Fruit fly (Drosophila melanogaster) whole organism, embryonic: Measurements from ENCODE around the gene velo.
A peak's percentile ranks its signal among the peaks of the same experiment; 100 is the strongest.

ENCODE experiments used
- CG10267 ChIP-seq: fragments of 200-800 bp; sonication (Bioruptor generic); optimal IDR thresholded peaks from 2 replicates; lab custom pipeline; 2018; ENCODE audit warnings: missing biosample characterization, mild to moderate bottlenecking, missing genetic modification characterization, moderate library complexity
- CG10321 ChIP-seq: fragments of 200-800 bp; sonication (Bioruptor generic); IDR thresholded peaks from 2 replicates; pipeline ENCODE4 v1.3.6; 2022; ENCODE audit warnings: missing biosample characterization, missing genetic modification characterization
- CG10431 ChIP-seq: fragments of 200-800 bp; sonication (Bioruptor generic); optimal IDR thresholded peaks from 3 replicates; lab custom pipeline; 2018; ENCODE audit warnings: missing biosample characterization, mild to moderate bottlenecking, missing genetic modification characterization
- CG10979 ChIP-seq: fragments of 200-800 bp; sonication (Bioruptor generic); optimal IDR thresholded peaks from 2 replicates; lab custom pipeline; 2018; ENCODE audit warnings: missing biosample characterization, mild to moderate bottlenecking, missing genetic modification characterization, moderate library complexity
- CG14710 ChIP-seq: fragments of 200-800 bp; sonication (Bioruptor generic); optimal IDR thresholded peaks from 3 replicates; lab custom pipeline; 2019; ENCODE audit warnings: missing biosample characterization, mild to moderate bottlenecking, missing genetic modification characterization, moderate library complexity
- CG15514 ChIP-seq: fragments of 200-800 bp; sonication (Bioruptor generic); optimal IDR thresholded peaks from 3 replicates; lab custom pipeline; 2017; ENCODE audit warnings: missing biosample characterization, missing genetic modification characterization, mild to moderate bottlenecking, moderate library complexity, missing genetic modification reagents
- CG16813 ChIP-seq: fragments of 200-800 bp; sonication (Bioruptor generic); IDR thresholded peaks from 3 replicates; pipeline ENCODE4 v1.3.6; 2022; ENCODE audit warnings: missing biosample characterization, missing genetic modification characterization; ENCODE audit not compliant: partially characterized antibody
- CG16863 ChIP-seq: fragments of 200-800 bp; sonication (Bioruptor generic); optimal IDR thresholded peaks from 3 replicates; lab custom pipeline; 2016; ENCODE audit warnings: missing biosample characterization, missing genetic modification characterization
- CG17829 ChIP-seq: fragments of 200-800 bp; optimal IDR thresholded peaks from 2 replicates; lab custom pipeline; 2019; ENCODE audit warnings: missing biosample characterization, mild to moderate bottlenecking, missing genetic modification characterization, moderate library complexity
- CG2116 ChIP-seq: fragments of 200-800 bp; sonication (Bioruptor generic); optimal IDR thresholded peaks from 3 replicates; lab custom pipeline; 2018; ENCODE audit warnings: missing biosample characterization, mild to moderate bottlenecking, missing genetic modification characterization
- CG2875 ChIP-seq: fragments of 200-800 bp; sonication (Bioruptor generic); optimal IDR thresholded peaks from 2 replicates; lab custom pipeline; 2017; ENCODE audit warnings: missing biosample characterization, mild to moderate bottlenecking, missing genetic modification characterization, missing genetic modification reagents
- CG33557 ChIP-seq: fragments of 200-800 bp; sonication (Bioruptor generic); optimal IDR thresholded peaks from 2 replicates; lab custom pipeline; 2019; ENCODE audit warnings: missing biosample characterization, mild to moderate bottlenecking, missing genetic modification characterization, moderate library complexity
- CG4617 ChIP-seq: fragments of 200-800 bp; sonication (Bioruptor generic); optimal IDR thresholded peaks from 3 replicates; lab custom pipeline; 2016; ENCODE audit warnings: missing biosample characterization, missing genetic modification characterization, borderline replicate concordance
- CG7963 ChIP-seq: fragments of 200-800 bp; sonication (Bioruptor generic); IDR thresholded peaks from 3 replicates; pipeline ENCODE4 v1.3.6; 2022; ENCODE audit warnings: missing biosample characterization, missing genetic modification characterization; ENCODE audit not compliant: partially characterized antibody
- CG8359 ChIP-seq: fragments of 200-800 bp; sonication (Bioruptor generic); optimal IDR thresholded peaks from 2 replicates; lab custom pipeline; 2017; ENCODE audit warnings: missing biosample characterization, mild to moderate bottlenecking, missing genetic modification characterization, borderline replicate concordance
- CG9797 ChIP-seq: fragments of 200-800 bp; sonication (Bioruptor generic); optimal IDR thresholded peaks from 3 replicates; lab custom pipeline; 2018; ENCODE audit warnings: missing biosample characterization, mild to moderate bottlenecking, missing genetic modification characterization
- CG9817 ChIP-seq: fragments of 200-800 bp; sonication (Bioruptor generic); optimal IDR thresholded peaks from 2 replicates; lab custom pipeline; 2018; ENCODE audit warnings: missing biosample characterization, mild to moderate bottlenecking, missing genetic modification characterization, moderate library complexity
- CTCF ChIP-seq: fragments of 200-800 bp; sonication (Bioruptor generic); optimal IDR thresholded peaks from 2 replicates; lab custom pipeline; 2017; ENCODE audit warnings: missing biosample characterization, mild to moderate bottlenecking, missing genetic modification characterization, moderate library complexity
- Dll ChIP-seq: fragments of 200-800 bp; sonication (Bioruptor generic); IDR thresholded peaks from 4 replicates; pipeline ENCODE4 v1.3.6; 2022; ENCODE audit warnings: missing biosample characterization, missing genetic modification characterization; ENCODE audit not compliant: partially characterized antibody
- Dp ChIP-seq: fragments of 200-800 bp; sonication (Bioruptor generic); optimal IDR thresholded peaks from 2 replicates; lab custom pipeline; 2018; ENCODE audit warnings: missing biosample characterization, mild to moderate bottlenecking, missing genetic modification characterization, moderate library complexity
- E2f1 ChIP-seq: fragments of 200-800 bp; sonication (Bioruptor generic); IDR thresholded peaks from 2 replicates; pipeline ENCODE4 v1.3.6; 2022; ENCODE audit warnings: missing biosample characterization, missing genetic modification characterization
- E2f2 ChIP-seq: fragments of 200-800 bp; sonication (Bioruptor generic); IDR thresholded peaks from 2 replicates; pipeline ENCODE4 v1.3.6; 2022; ENCODE audit warnings: missing biosample characterization, missing genetic modification characterization
- Hsf ChIP-seq: fragments of 200-800 bp; sonication (Bioruptor generic); optimal IDR thresholded peaks from 3 replicates; lab custom pipeline; 2016; ENCODE audit warnings: missing biosample characterization, missing genetic modification characterization
- MBD-R2 ChIP-seq: fragments of 200-800 bp; sonication (Bioruptor generic); IDR thresholded peaks from 2 replicates; pipeline ENCODE4 v1.3.6; 2022; ENCODE audit warnings: missing biosample characterization, missing genetic modification characterization
- Mrtf ChIP-seq: fragments of 200-800 bp; sonication (Bioruptor generic); IDR thresholded peaks from 3 replicates; pipeline ENCODE4 v1.3.6; 2022; ENCODE audit warnings: missing biosample characterization, missing genetic modification characterization
- NC2α ChIP-seq: fragments of 200-800 bp; sonication (Bioruptor generic); optimal IDR thresholded peaks from 2 replicates; lab custom pipeline; 2016; ENCODE audit warnings: missing biosample characterization, missing genetic modification characterization
- Pdp1 ChIP-seq, 2 experiments: fragments of 200-800 bp; sonication (Bioruptor generic); optimal IDR thresholded peaks; 3 replicates each; lab custom pipeline; 2016; ENCODE audit warnings: missing biosample characterization in 2 of 2, missing genetic modification characterization in 2 of 2, mild to moderate bottlenecking in 1 of 2, moderate library complexity in 1 of 2
- YL-1 ChIP-seq: fragments of 200-800 bp; sonication (Bioruptor generic); optimal IDR thresholded peaks from 3 replicates; lab custom pipeline; 2017; ENCODE audit warnings: missing biosample characterization, mild to moderate bottlenecking, missing genetic modification characterization
- amos ChIP-seq: fragments of 200-800 bp; sonication (Bioruptor generic); IDR thresholded peaks from 2 replicates; pipeline ENCODE4 v1.3.6; 2022; ENCODE audit warnings: missing biosample characterization, missing genetic modification characterization; ENCODE audit not compliant: partially characterized antibody
- cas ChIP-seq: fragments of 200-800 bp; sonication (Bioruptor generic); IDR thresholded peaks from 2 replicates; pipeline ENCODE4 v1.3.6; 2022; ENCODE audit warnings: missing biosample characterization, missing genetic modification characterization
- disco-r ChIP-seq: fragments of 200-800 bp; sonication (Bioruptor generic); optimal IDR thresholded peaks from 2 replicates; lab custom pipeline; 2016; ENCODE audit warnings: missing biosample characterization, missing genetic modification characterization
- en ChIP-seq: fragments of 200-800 bp; sonication (Bioruptor generic); optimal IDR thresholded peaks from 2 replicates; lab custom pipeline; 2016; ENCODE audit warnings: missing biosample characterization, missing genetic modification characterization
- fru ChIP-seq: fragments of >200 bp; optimal IDR thresholded peaks from 2 replicates; lab custom pipeline; 2017
- gfzf ChIP-seq: fragments of 200-800 bp; sonication (Bioruptor generic); optimal IDR thresholded peaks from 2 replicates; lab custom pipeline; 2016; ENCODE audit warnings: missing biosample characterization, mild to moderate bottlenecking, missing genetic modification characterization, moderate library complexity
- gsb-n ChIP-seq: fragments of 200-800 bp; sonication (Bioruptor generic); optimal IDR thresholded peaks from 3 replicates; lab custom pipeline; 2018; ENCODE audit warnings: missing biosample characterization, mild to moderate bottlenecking, missing genetic modification characterization
- hb ChIP-seq: fragments of 200-800 bp; sonication (Bioruptor generic); IDR thresholded peaks from 3 replicates; pipeline ENCODE4 v1.3.6; 2022; ENCODE audit warnings: missing biosample characterization, missing genetic modification characterization; ENCODE audit not compliant: partially characterized antibody
- kay ChIP-seq: fragments of 200-800 bp; sonication (Bioruptor generic); optimal IDR thresholded peaks from 2 replicates; lab custom pipeline; 2016; ENCODE audit warnings: missing biosample characterization, missing genetic modification characterization
- klu ChIP-seq: fragments of 200-800 bp; sonication (Bioruptor generic); IDR thresholded peaks from 2 replicates; pipeline ENCODE4 v1.3.6; 2022; ENCODE audit warnings: missing biosample characterization, missing genetic modification characterization
- maf-S ChIP-seq: fragments of 200-800 bp; sonication (Bioruptor generic); optimal IDR thresholded peaks from 2 replicates; lab custom pipeline; 2016; ENCODE audit warnings: missing biosample characterization, missing genetic modification characterization
- nom ChIP-seq: fragments of 200-800 bp; sonication (Bioruptor generic); optimal IDR thresholded peaks from 2 replicates; lab custom pipeline; 2017; ENCODE audit warnings: missing biosample characterization, missing genetic modification characterization, mild to moderate bottlenecking, moderate library complexity, missing genetic modification reagents
- oc ChIP-seq: fragments of 200-800 bp; sonication (Bioruptor generic); optimal IDR thresholded peaks from 2 replicates; lab custom pipeline; 2018; ENCODE audit warnings: missing biosample characterization, mild to moderate bottlenecking, missing genetic modification characterization, moderate library complexity
- scrt ChIP-seq: fragments of 200-800 bp; sonication (Bioruptor generic); optimal IDR thresholded peaks from 2 replicates; lab custom pipeline; 2018; ENCODE audit warnings: missing biosample characterization, mild to moderate bottlenecking, missing genetic modification characterization, moderate library complexity
- sd ChIP-seq: fragments of 200-800 bp; sonication (Bioruptor generic); optimal IDR thresholded peaks from 3 replicates; lab custom pipeline; 2018; ENCODE audit warnings: missing biosample characterization, mild to moderate bottlenecking, missing genetic modification characterization, moderate library complexity
- sens ChIP-seq: fragments of 200-800 bp; sonication (Bioruptor generic); peaks from one replicate; lab custom pipeline; 2016; ENCODE audit warnings: missing biosample characterization, missing genetic modification characterization
- slou ChIP-seq: fragments of 200-800 bp; sonication (Bioruptor generic); optimal IDR thresholded peaks from 3 replicates; lab custom pipeline; 2016; ENCODE audit warnings: missing biosample characterization, missing genetic modification characterization
- sr ChIP-seq: fragments of 200-800 bp; sonication (Bioruptor generic); IDR thresholded peaks from 3 replicates; pipeline ENCODE4 v1.3.6; 2022; ENCODE audit warnings: missing biosample characterization, missing genetic modification characterization
- ssp ChIP-seq: fragments of 200-800 bp; sonication (Bioruptor generic); IDR thresholded peaks from 2 replicates; pipeline ENCODE4 v1.3.6; 2022; ENCODE audit warnings: missing biosample characterization, missing genetic modification characterization
- trem ChIP-seq: fragments of 200-800 bp; optimal IDR thresholded peaks from 3 replicates; lab custom pipeline; 2019; ENCODE audit warnings: missing biosample characterization, mild to moderate bottlenecking, missing genetic modification characterization, moderate library complexity
- unc-4 ChIP-seq: fragments of 200-800 bp; sonication (Bioruptor generic); IDR thresholded peaks from 2 replicates; pipeline ENCODE4 v1.3.6; 2022; ENCODE audit warnings: missing biosample characterization, missing genetic modification characterization; ENCODE audit not compliant: partially characterized antibody

The velo gene

dm6 chr3L:6763146-6763545, 10.6 kb upstream of the velo start, which contains the start of gene Rsph3:
Gene Rsph3 (minus strand): TSS chr3L:6763246.
- TF ChIP-seq maf-S (no peak), ssp (GFP tag; lab: Robert Waterston, UW) (no peak), CG16813 (GFP tag; lab: Robert Waterston, UW) (0 out of 3 replicates have a peak, but pooled peaks have one; percentile 10), CG10321 (GFP tag; lab: Robert Waterston, UW) (no peak), disco-r (GFP tag; lab: Kevin White, UChicago) (no peak), sens (peak; percentile 15), CG10979 (tag; lab: Kevin White, UChicago) (no peak), CG33557 (GFP tag; lab: Kevin White, UChicago) (no peak)

dm6 chr3L:6756197-6756736, 3.7 kb upstream of the velo start, which contains the start of gene Ist1:
Gene Ist1 (minus strand): TSS chr3L:6756497.
- TF ChIP-seq hb (GFP tag; lab: Robert Waterston, UW) (no peak), cas (GFP tag; lab: Robert Waterston, UW) (no peak), trem (tag; lab: Kevin White, UChicago) (peak; percentile 45), MBD-R2 (GFP tag; lab: Robert Waterston, UW) (peak; percentile 31; the same call in 1 of the 2 replicates), CG15514 (GFP tag; lab: Kevin White, UChicago) (peak; percentile 25), slou (GFP tag; lab: Kevin White, UChicago) (no peak), CG9797 (GFP tag; lab: Kevin White, UChicago) (peak; percentile 78), E2f1 (GFP tag; lab: Robert Waterston, UW) (no peak), NC2α (no peak), oc (tag; lab: Kevin White, UChicago) (no peak), gsb-n (tag; lab: Kevin White, UChicago) (no peak), en (GFP tag; lab: Kevin White, UChicago) (no peak), E2f2 (peak; percentile 91), Pdp1 (GFP tag; optimal IDR thresholded peaks at IDR 0.05; lab: Kevin White, UChicago) (no peak), CG16863 (GFP tag; lab: Kevin White, UChicago) (no peak), kay (GFP tag; lab: Kevin White, UChicago) (peak; percentile 89), CG2875 (GFP tag; lab: Kevin White, UChicago) (no peak), klu (GFP tag; lab: Robert Waterston, UW) (no peak), scrt (GFP tag; lab: Kevin White, UChicago) (peak; percentile 7), CG17829 (tag; lab: Kevin White, UChicago) (peak; percentile 9), amos (GFP tag; lab: Robert Waterston, UW) (no peak), Dll (GFP tag; lab: Robert Waterston, UW) (0 out of 4 replicates have a peak, but pooled peaks have one; percentile 13), YL-1 (GFP tag; lab: Kevin White, UChicago) (peak; percentile 47), CTCF (peak; percentile 34), unc-4 (GFP tag; lab: Robert Waterston, UW) (0 out of 2 replicates have a peak, but pooled peaks have one; percentile 19), sr (no peak), nom (GFP tag; lab: Kevin White, UChicago) (peak; percentile 8), Mrtf (GFP tag; lab: Robert Waterston, UW) (no peak), sd (tag; lab: Kevin White, UChicago) (peak; percentile 94), fru (lab: Kevin White, UChicago) (no peak), gfzf (GFP tag; lab: Kevin White, UChicago) (peak; percentile 71), CG7963 (no peak), CG2116 (GFP tag; lab: Kevin White, UChicago) (peak; percentile 22), CG10431 (GFP tag; lab: Kevin White, UChicago) (peak; percentile 4), CG10267 (tag; lab: Kevin White, UChicago) (peak; percentile 32), CG14710 (peak; percentile 80), CG4617 (GFP tag; lab: Kevin White, UChicago) (peak; percentile 76), Dp (peak; percentile 84), Hsf (no peak), CG9817 (tag; lab: Kevin White, UChicago) (no peak), CG8359 (GFP tag; lab: Kevin White, UChicago) (no peak)
